Worm (Caenorhabditis elegans): ENCODE data around the gene cylc-1.
"Not testable (repeated sequence)": the region's sequence is repeated elsewhere in the genome, so short reads cannot be mapped to it uniquely, and the experiment has no call there.

The cylc-1 gene

ce11 chrIV:5230530-5230929 lies 5.0 kb upstream of the cylc-1 start, which contains the start of gene thn-5:
Gene thn-5 (plus strand): TSS chrIV:5230830.
- no peak for TF ChIP-seq ref-1 (GFP tag; conservative IDR thresholded peaks at IDR 0.05)
- no peak for TF ChIP-seq tab-1 (GFP tag; IDR thresholded peaks at IDR 0.05)
- no peak for TF ChIP-seq med-1 (GFP tag; optimal IDR thresholded peaks at IDR 0.05; ENCODE audit: insufficient read depth)
- no peak for TF ChIP-seq klf-2 (GFP tag; conservative IDR thresholded peaks at IDR 0.05)
- TF ChIP-seq T22C8.4 (GFP tag; IDR thresholded peaks at IDR 0.05) = no peak
- TF ChIP-seq ztf-29 (GFP tag; IDR thresholded peaks at IDR 0.05) = no peak
- TF ChIP-seq ztf-23 (GFP tag; IDR thresholded peaks at IDR 0.05) = no peak

- TF ChIP-seq klf-2 (GFP tag; conservative IDR thresholded peaks at IDR 0.05) (no peak), ztf-29 (GFP tag; IDR thresholded peaks at IDR 0.05) (no peak), T22C8.4 (GFP tag; IDR thresholded peaks at IDR 0.05) (no peak), ztf-23 (GFP tag; IDR thresholded peaks at IDR 0.05) (no peak), tab-1 (GFP tag; IDR thresholded peaks at IDR 0.05) (no peak), cog-1 (tag; optimal IDR thresholded peaks at IDR 0.05) (no peak), med-1 (GFP tag; optimal IDR thresholded peaks at IDR 0.05; ENCODE audit: insufficient read depth) (no peak), flt-1 (GFP tag; IDR thresholded peaks at IDR 0.05) (no peak), ref-1 (GFP tag; conservative IDR thresholded peaks at IDR 0.05) (no peak)
Measured at ce11 chrIV:5228619-5229018, 3.0 kb upstream of the cylc-1 start, which contains the start of gene thn-6. Gene thn-6 (plus strand): TSS chrIV:5228919.

- TF ChIP-seq tab-1 (GFP tag; IDR thresholded peaks at IDR 0.05); klf-2 (GFP tag; conservative IDR thresholded peaks at IDR 0.05); ztf-23 (GFP tag; IDR thresholded peaks at IDR 0.05): not testable (repeated sequence)
Measured at ce11 chrIV:5226552-5226951, 980 bp upstream of the cylc-1 start, which contains the start of gene nsph-4.1. Gene nsph-4.1 (plus strand): TSS chrIV:5226852.

- TF ChIP-seq flt-1 (GFP tag; IDR thresholded peaks at IDR 0.05) (no peak), T22C8.4 (GFP tag; IDR thresholded peaks at IDR 0.05) (no peak), ref-1 (GFP tag; conservative IDR thresholded peaks at IDR 0.05) (no peak), ztf-23 (GFP tag; IDR thresholded peaks at IDR 0.05) (no peak), klf-2 (GFP tag; conservative IDR thresholded peaks at IDR 0.05) (no peak), med-1 (GFP tag; optimal IDR thresholded peaks at IDR 0.05; ENCODE audit: insufficient read depth) (no peak), ztf-29 (GFP tag; IDR thresholded peaks at IDR 0.05) (no peak)
Measured at ce11 chrIV:5224238-5224637, 1.3 kb downstream of the cylc-1 start, which contains the start of gene Y59E9AL.8. Gene Y59E9AL.8 (minus strand): TSS chrIV:5224338.

- TF ChIP-seq cog-1 (tag; optimal IDR thresholded peaks at IDR 0.05) (no peak), klf-2 (GFP tag; conservative IDR thresholded peaks at IDR 0.05) (no peak), T22C8.4 (GFP tag; IDR thresholded peaks at IDR 0.05) (no peak), ref-1 (GFP tag; conservative IDR thresholded peaks at IDR 0.05) (no peak), ztf-23 (GFP tag; IDR thresholded peaks at IDR 0.05) (no peak), tab-1 (GFP tag; IDR thresholded peaks at IDR 0.05) (no peak), med-1 (GFP tag; optimal IDR thresholded peaks at IDR 0.05; ENCODE audit: insufficient read depth) (no peak), flt-1 (GFP tag; IDR thresholded peaks at IDR 0.05) (no peak), ztf-29 (GFP tag; IDR thresholded peaks at IDR 0.05) (no peak)
Measured at ce11 chrIV:5221721-5222120, 3.9 kb downstream of the cylc-1 start.

ce11 chrIV:5218496-5218895 lies 7.1 kb downstream of the cylc-1 start, which contains the start of gene nsph-4.2:
Gene nsph-4.2 (plus strand): TSS chrIV:5218796.
- not testable (repeated sequence) for TF ChIP-seq med-1 (GFP tag; optimal IDR thresholded peaks at IDR 0.05; ENCODE audit: insufficient read depth); flt-1 (GFP tag; IDR thresholded peaks at IDR 0.05); ztf-23 (GFP tag; IDR thresholded peaks at IDR 0.05)

- TF ChIP-seq cog-1 (tag; optimal IDR thresholded peaks at IDR 0.05) (no peak), klf-2 (GFP tag; conservative IDR thresholded peaks at IDR 0.05) (no peak), med-1 (GFP tag; optimal IDR thresholded peaks at IDR 0.05; ENCODE audit: insufficient read depth) (no peak), tab-1 (GFP tag; IDR thresholded peaks at IDR 0.05) (no peak), ztf-23 (GFP tag; IDR thresholded peaks at IDR 0.05) (no peak), ref-1 (GFP tag; conservative IDR thresholded peaks at IDR 0.05) (no peak), T22C8.4 (GFP tag; IDR thresholded peaks at IDR 0.05) (no peak), flt-1 (GFP tag; IDR thresholded peaks at IDR 0.05) (no peak), ztf-29 (GFP tag; IDR thresholded peaks at IDR 0.05) (no peak)
Measured at ce11 chrIV:5216349-5216748, 9.2 kb downstream of the cylc-1 start.

- TF ChIP-seq ref-1 (GFP tag; conservative IDR thresholded peaks at IDR 0.05) (no peak), ztf-29 (GFP tag; IDR thresholded peaks at IDR 0.05) (no peak), med-1 (GFP tag; optimal IDR thresholded peaks at IDR 0.05; ENCODE audit: insufficient read depth) (no peak)
Measured at ce11 chrIV:5215092-5215491, 10.5 kb downstream of the cylc-1 start, which contains the start of gene Y59E9AL.4. Gene Y59E9AL.4 (minus strand): TSS chrIV:5215192.

ce11 chrIV:5210606-5211005 lies 15.0 kb downstream of the cylc-1 start:
- TF ChIP-seq T22C8.4 (GFP tag; IDR thresholded peaks at IDR 0.05) (no peak), cog-1 (tag; optimal IDR thresholded peaks at IDR 0.05) (no peak), flt-1 (GFP tag; IDR thresholded peaks at IDR 0.05) (no peak), ztf-23 (GFP tag; IDR thresholded peaks at IDR 0.05) (no peak), klf-2 (GFP tag; conservative IDR thresholded peaks at IDR 0.05) (no peak), ztf-29 (GFP tag; IDR thresholded peaks at IDR 0.05) (no peak), med-1 (GFP tag; optimal IDR thresholded peaks at IDR 0.05; ENCODE audit: insufficient read depth) (no peak), tab-1 (GFP tag; IDR thresholded peaks at IDR 0.05) (no peak), ref-1 (GFP tag; conservative IDR thresholded peaks at IDR 0.05) (no peak)

ce11 chrIV:5209390-5209789 lies 16.2 kb downstream of the cylc-1 start, which contains the start of the genes Y59E9AL.36 and nbet-1:
Gene Y59E9AL.36 (minus strand): TSS chrIV:5209481.
Gene nbet-1 (plus strand): TSS chrIV:5209501.
- peak; percentile 39 for TF ChIP-seq cog-1 (tag; optimal IDR thresholded peaks at IDR 0.05)
- TF ChIP-seq med-1 (GFP tag; optimal IDR thresholded peaks at IDR 0.05; ENCODE audit: insufficient read depth) = no peak
